Fruit fly (Drosophila melanogaster): ENCODE results near the gene fd102C.
A peak's percentile ranks its signal among the peaks of the same experiment; 100 is the strongest.

fd102C gene

DNA sequence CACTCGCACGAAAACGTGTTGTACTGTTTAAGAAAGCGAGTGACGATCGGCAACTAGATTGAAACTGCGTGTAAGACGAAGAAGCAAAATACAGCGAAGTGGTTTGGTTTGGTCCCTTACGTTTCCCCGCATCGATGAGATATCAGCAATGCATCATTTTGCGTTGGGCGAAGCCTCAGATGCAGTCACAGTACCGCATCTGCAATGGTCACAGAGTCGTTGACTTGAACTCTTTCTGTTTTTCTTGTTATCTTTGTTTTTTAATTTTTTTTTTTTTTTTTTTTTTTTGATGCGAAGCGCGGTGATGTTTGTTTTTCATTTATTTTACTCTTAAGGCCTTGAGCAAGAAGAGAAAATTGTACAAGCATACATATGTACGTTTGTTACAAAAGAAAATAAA lies 14.5 kb downstream of the fd102C start (continued):
- TF ChIP-seq CG11762 (GFP tag; optimal IDR thresholded peaks at IDR 0.05; ENCODE audit: insufficient read depth) (no peak), Lpt (GFP tag; optimal IDR thresholded peaks at IDR 0.05) (peak; percentile 53), CG9139 (GFP tag; optimal IDR thresholded peaks at IDR 0.05) (peak; percentile 60), vri (GFP tag; optimal IDR thresholded peaks at IDR 0.05) (no peak), fd85E (GFP tag; optimal IDR thresholded peaks at IDR 0.05) (no peak), CG10669 (GFP tag; optimal IDR thresholded peaks at IDR 0.05) (peak; percentile 8), CG11902 (GFP tag; optimal IDR thresholded peaks at IDR 0.05) (no peak), svp (GFP tag) (peak; percentile 56), achi (GFP tag; optimal IDR thresholded peaks at IDR 0.05) (peak; percentile 32), lz (GFP tag; optimal IDR thresholded peaks at IDR 0.05) (no peak), OdsH (GFP tag; optimal IDR thresholded peaks at IDR 0.05) (peak; percentile 42)

DNA sequence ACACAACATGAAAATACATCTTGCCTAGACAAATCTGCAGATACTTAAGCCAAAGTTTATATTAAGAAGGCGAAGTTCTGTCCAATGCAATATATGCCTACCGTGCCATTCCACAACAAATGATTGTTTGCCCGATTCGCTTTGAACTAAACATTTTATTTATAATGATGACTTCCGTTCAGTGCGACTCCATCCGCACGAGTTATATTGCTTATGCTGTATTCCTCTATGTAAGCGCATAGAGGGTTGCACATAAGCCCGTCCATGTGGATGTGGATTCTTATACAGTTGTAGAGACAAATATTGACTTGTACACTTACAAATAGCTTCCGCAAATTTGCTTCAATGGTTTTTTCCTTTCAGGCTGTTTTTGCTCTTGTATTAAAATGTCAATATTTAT lies 20.3 kb downstream of the fd102C start:
- TF ChIP-seq CG6276 (GFP tag; optimal IDR thresholded peaks at IDR 0.05) = no peak
- no peak for TF ChIP-seq CG16779 (tag; optimal IDR thresholded peaks at IDR 0.05)
- no peak for TF ChIP-seq CG8119 (GFP tag; IDR thresholded peaks at IDR 0.05)
- TF ChIP-seq CG11902 (GFP tag; optimal IDR thresholded peaks at IDR 0.05) = no peak
- no peak for TF ChIP-seq CG3919 (GFP tag; optimal IDR thresholded peaks at IDR 0.05)
- no peak for TF ChIP-seq Hr4 (GFP tag; optimal IDR thresholded peaks at IDR 0.05)
- TF ChIP-seq Gug (GFP tag; IDR thresholded peaks at IDR 0.05) = no peak
- TF ChIP-seq spab (GFP tag; optimal IDR thresholded peaks at IDR 0.05) = no peak
- TF ChIP-seq CG34406 (GFP tag; optimal IDR thresholded peaks at IDR 0.05) = no peak

DNA sequence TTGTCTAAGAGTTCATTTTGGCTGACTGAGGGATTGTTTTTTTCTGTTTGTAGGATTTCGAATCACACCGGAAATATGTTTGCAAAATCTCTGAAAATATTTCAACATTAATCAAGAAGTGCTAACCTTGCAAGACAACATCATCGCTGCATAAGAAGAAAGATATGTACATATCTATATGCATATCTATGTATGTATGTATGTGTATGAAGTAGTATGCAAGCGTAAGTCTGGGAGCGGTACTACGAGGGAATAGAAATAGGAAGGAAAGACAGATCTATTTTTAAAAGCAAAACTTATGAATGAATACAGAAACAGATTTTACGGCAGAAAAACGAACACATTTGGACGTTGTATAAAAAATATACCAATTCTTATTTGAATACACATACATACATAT lies 26.5 kb downstream of the fd102C start:
- no peak for TF ChIP-seq CG8319 (GFP tag; optimal IDR thresholded peaks at IDR 0.05)
- no peak for TF ChIP-seq Lpt (GFP tag; optimal IDR thresholded peaks at IDR 0.05)
- TF ChIP-seq fd85E (GFP tag; optimal IDR thresholded peaks at IDR 0.05) = no peak
- TF ChIP-seq Ets21C (GFP tag; optimal IDR thresholded peaks at IDR 0.05) = no peak

DNA sequence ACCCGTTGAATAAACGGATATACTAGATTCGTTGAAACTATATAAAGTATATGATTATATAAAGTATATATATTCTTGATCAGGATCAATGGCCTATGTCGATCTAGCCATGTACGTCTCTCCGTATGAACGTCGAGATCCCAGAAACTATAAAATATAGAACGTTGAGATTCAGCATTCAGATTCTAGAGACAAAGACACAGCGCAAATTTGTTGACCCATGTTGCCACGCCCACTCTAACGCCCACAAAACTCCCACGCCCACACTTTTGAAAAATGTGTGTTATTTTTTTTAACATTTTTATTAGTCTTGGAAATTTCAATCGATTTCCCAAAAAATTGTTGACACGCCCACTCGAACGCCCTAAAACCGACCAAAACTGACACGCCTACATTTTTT lies 27.8 kb downstream of the fd102C start:
- TF ChIP-seq CG34406 (GFP tag; optimal IDR thresholded peaks at IDR 0.05) (no peak), Hr4 (GFP tag; optimal IDR thresholded peaks at IDR 0.05) (no peak), CG6808 (GFP tag; optimal IDR thresholded peaks at IDR 0.05) (no peak), CG11762 (GFP tag; optimal IDR thresholded peaks at IDR 0.05; ENCODE audit: insufficient read depth) (no peak), eg (GFP tag; IDR thresholded peaks at IDR 0.05) (no peak), vri (GFP tag; optimal IDR thresholded peaks at IDR 0.05) (no peak)

DNA sequence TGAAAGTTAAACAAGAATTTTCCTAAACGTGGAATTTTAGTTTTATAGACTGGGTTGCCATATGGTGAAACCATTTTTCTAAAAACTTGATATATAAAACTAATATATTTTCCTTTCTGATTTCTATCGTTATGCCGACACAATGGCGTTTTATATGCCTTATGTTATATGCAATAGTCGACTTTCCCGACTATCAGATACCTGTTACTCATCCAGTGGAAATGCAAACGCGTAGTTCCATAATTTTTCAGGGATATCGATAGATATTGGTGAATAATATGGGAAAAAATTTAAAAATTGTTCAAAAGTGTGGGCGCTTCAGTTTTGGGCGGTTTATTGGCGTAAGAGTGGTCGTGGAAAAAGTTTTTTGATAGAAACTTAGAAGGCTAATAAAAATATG lies 33.5 kb downstream of the fd102C start:
- TF ChIP-seq CG8319 (GFP tag; optimal IDR thresholded peaks at IDR 0.05) (no peak), CG3919 (GFP tag; optimal IDR thresholded peaks at IDR 0.05) (no peak), Hr4 (GFP tag; optimal IDR thresholded peaks at IDR 0.05) (no peak), Hr38 (GFP tag; optimal IDR thresholded peaks at IDR 0.05) (no peak), CG6808 (GFP tag; optimal IDR thresholded peaks at IDR 0.05) (no peak), Sox14 (GFP tag; optimal IDR thresholded peaks at IDR 0.05) (no peak), CG7368 (GFP tag; optimal IDR thresholded peaks at IDR 0.05) (no peak), CG8632 (GFP tag; optimal IDR thresholded peaks at IDR 0.05) (no peak), svp (GFP tag) (no peak), CG1621 (tag; optimal IDR thresholded peaks at IDR 0.05) (no peak)

- TF ChIP-seq Eip78C (GFP tag) (peak; percentile 95), CG11762 (GFP tag; optimal IDR thresholded peaks at IDR 0.05; ENCODE audit: insufficient read depth) (peak; percentile 46), Hr4 (GFP tag; optimal IDR thresholded peaks at IDR 0.05) (peak; percentile 69), topi (GFP tag; optimal IDR thresholded peaks at IDR 0.05) (peak; percentile 60), CG6792 (GFP tag; optimal IDR thresholded peaks at IDR 0.05) (peak; percentile 70), Eip93F (GFP tag; optimal IDR thresholded peaks at IDR 0.05) (no peak), Gug (GFP tag; IDR thresholded peaks at IDR 0.05) (no peak), pdm3 (GFP tag; optimal IDR thresholded peaks at IDR 0.05) (peak; percentile 80), CG16779 (tag; optimal IDR thresholded peaks at IDR 0.05) (no peak), CG6276 (GFP tag; optimal IDR thresholded peaks at IDR 0.05) (peak; percentile 65), CG6854 (GFP tag; optimal IDR thresholded peaks at IDR 0.05) (no peak), esn (GFP tag; optimal IDR thresholded peaks at IDR 0.05) (peak; percentile 79), CG34406 (GFP tag; optimal IDR thresholded peaks at IDR 0.05) (peak; percentile 58), OdsH (GFP tag; optimal IDR thresholded peaks at IDR 0.05) (peak; percentile 83), Smox (GFP tag; optimal IDR thresholded peaks at IDR 0.05) (peak; percentile 70), ss (GFP tag; optimal IDR thresholded peaks at IDR 0.05) (peak in 1 of 2 experiments; percentile 53), CG15336 (GFP tag; IDR thresholded peaks at IDR 0.05) (peak; percentile 76), CG3919 (GFP tag; optimal IDR thresholded peaks at IDR 0.05) (peak; percentile 74), spab (GFP tag; optimal IDR thresholded peaks at IDR 0.05) (peak; percentile 65), CG9139 (GFP tag; optimal IDR thresholded peaks at IDR 0.05) (peak; percentile 40), CG8319 (GFP tag; optimal IDR thresholded peaks at IDR 0.05) (peak; percentile 22), svp (GFP tag) (peak; percentile 77)
Measured at dm6 chr4:807422-808391, 36.6 kb downstream of the fd102C start.
